Fruit fly (Drosophila melanogaster): ENCODE data around the gene CG14712.

The CG14712 gene

DNA sequence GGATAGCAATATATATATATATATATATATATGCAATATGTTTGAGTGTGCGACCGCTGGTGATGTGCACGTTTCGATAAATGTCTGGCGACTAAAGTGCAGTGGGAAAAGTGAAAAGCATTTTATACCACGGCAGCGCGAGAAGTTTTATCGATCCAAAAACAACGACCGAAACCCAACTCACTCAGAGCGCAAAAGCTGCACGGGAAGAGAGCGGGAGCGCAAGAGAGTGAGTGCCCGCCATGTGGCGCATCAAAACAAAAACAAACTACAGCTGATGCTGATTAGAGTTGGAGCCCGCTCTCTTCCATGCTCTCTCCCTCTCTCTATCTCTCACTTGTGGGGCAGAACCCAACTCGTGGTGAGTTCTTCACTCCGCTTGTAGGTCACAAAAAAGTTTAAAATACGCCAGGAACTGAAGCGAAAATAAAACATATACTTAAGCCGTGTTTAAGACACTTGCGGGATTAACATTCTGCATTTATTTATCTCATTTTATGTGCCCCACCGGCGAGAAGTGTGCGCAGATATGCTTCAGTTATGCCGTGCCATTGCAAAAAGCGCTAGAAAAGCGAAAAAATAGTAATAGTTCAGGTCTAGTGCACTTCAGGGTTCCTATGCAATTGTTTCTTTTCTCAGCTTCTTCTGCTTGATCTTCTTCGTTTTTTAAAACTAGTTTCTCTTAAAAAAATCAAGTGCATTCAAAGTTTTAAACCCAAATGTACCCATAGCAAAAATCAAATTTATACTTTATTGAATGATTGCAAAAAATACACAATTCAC, 23.7 kb upstream of the CG14712 start (continued):
- TF ChIP-seq seq (GFP tag; IDR thresholded peaks at IDR 0.05) (no peak), Fer2 (tag; optimal IDR thresholded peaks at IDR 0.05) (no peak), zfh2 (GFP tag; optimal IDR thresholded peaks at IDR 0.05) (no peak), E2f1 (GFP tag; IDR thresholded peaks at IDR 0.05) (no peak), CG13287 (GFP tag; IDR thresholded peaks at IDR 0.05; ENCODE audit: partially characterized antibody) (peak; percentile 76), stwl (tag; optimal IDR thresholded peaks at IDR 0.05) (peak; percentile 95), Aef1 (GFP tag; IDR thresholded peaks at IDR 0.05) (peak; percentile 33; the same call in 1 of the 3 replicates), Dip2 (GFP tag; IDR thresholded peaks at IDR 0.05) (no peak), CG18619 (GFP tag; optimal IDR thresholded peaks at IDR 0.05) (no peak), CG10565 (GFP tag; optimal IDR thresholded peaks at IDR 0.05) (no peak), ems (GFP tag; optimal IDR thresholded peaks at IDR 0.05) (no peak), Blimp-1 (GFP tag; optimal IDR thresholded peaks at IDR 0.05) (peak; percentile 29), CG34376 (GFP tag; optimal IDR thresholded peaks at IDR 0.05) (no peak), ash1 (GFP tag; optimal IDR thresholded peaks at IDR 0.05) (no peak), tap (tag; optimal IDR thresholded peaks at IDR 0.05) (no peak), Antp (GFP tag; optimal IDR thresholded peaks at IDR 0.05) (no peak), CG8765 (GFP tag; IDR thresholded peaks at IDR 0.05) (no peak), bowl (GFP tag; IDR thresholded peaks at IDR 0.05) (no peak), Lim3 (GFP tag; IDR thresholded peaks at IDR 0.05) (no peak), CG6683 (GFP tag; optimal IDR thresholded peaks at IDR 0.05) (no peak), CG15696 (tag; optimal IDR thresholded peaks at IDR 0.05) (no peak), CG12236 (GFP tag; optimal IDR thresholded peaks at IDR 0.05) (no peak), Dref (GFP tag; IDR thresholded peaks at IDR 0.05) (0 out of 2 replicates have a peak, but pooled peaks have one; percentile 36), Pdp1 (GFP tag; optimal IDR thresholded peaks at IDR 0.05) (no peak), CG2199 (GFP tag; IDR thresholded peaks at IDR 0.05) (no peak; the same call in 2 of the 3 replicates), Doc3 (GFP tag; IDR thresholded peaks at IDR 0.05; ENCODE audit: partially characterized antibody) (peak; percentile 50; the same call in 1 of the 3 replicates), CG34422 (GFP tag; IDR thresholded peaks at IDR 0.05) (no peak), CG1832 (GFP tag; optimal IDR thresholded peaks at IDR 0.05) (no peak), grau (tag; optimal IDR thresholded peaks at IDR 0.05) (no peak), gcm2 (GFP tag; optimal IDR thresholded peaks at IDR 0.05) (no peak), en (GFP tag; optimal IDR thresholded peaks at IDR 0.05) (no peak), CG7963 (GFP tag; IDR thresholded peaks at IDR 0.05; ENCODE audit: partially characterized antibody) (peak; percentile 52; the same call in 2 of the 3 replicates), CG31365 (tag; optimal IDR thresholded peaks at IDR 0.05) (no peak), CG10543 (GFP tag; optimal IDR thresholded peaks at IDR 0.05) (no peak), CG8478 (optimal IDR thresholded peaks at IDR 0.05) (no peak), crol (GFP tag; IDR thresholded peaks at IDR 0.05) (peak; percentile 43; the same call in 1 of the 2 replicates), tna (GFP tag; IDR thresholded peaks at IDR 0.05; ENCODE audit: partially characterized antibody) (no peak), org-1 (GFP tag; optimal IDR thresholded peaks at IDR 0.05) (no peak), Mes4 (GFP tag; optimal IDR thresholded peaks at IDR 0.05) (no peak), CG1647 (GFP tag; optimal IDR thresholded peaks at IDR 0.05) (no peak), ase (GFP tag; IDR thresholded peaks at IDR 0.05) (no peak), B-H1 (GFP tag; IDR thresholded peaks at IDR 0.05) (no peak), CG16779 (GFP tag; IDR thresholded peaks at IDR 0.05) (no peak), Bdp1 (GFP tag; optimal IDR thresholded peaks at IDR 0.05) (no peak), Poxn (GFP tag; IDR thresholded peaks at IDR 0.05) (no peak), shn (GFP tag; optimal IDR thresholded peaks at IDR 0.05) (no peak), CG1792 (GFP tag; optimal IDR thresholded peaks at IDR 0.05) (no peak), Dbx (GFP tag; IDR thresholded peaks at IDR 0.05) (no peak), Atf3 (GFP tag; optimal IDR thresholded peaks at IDR 0.05) (no peak), CG16815 (GFP tag; optimal IDR thresholded peaks at IDR 0.05) (no peak), Sox100B (GFP tag; optimal IDR thresholded peaks at IDR 0.05) (no peak)

All from whole organism, embryonic.